Fruit fly (Drosophila melanogaster) whole organism, embryonic: ENCODE data around the gene AcCoAS.

Experiments used
- Hey ChIP-seq: fragments of 200-800 bp; sonication (Bioruptor generic); optimal IDR thresholded peaks from 3 replicates; lab custom pipeline; 2018; ENCODE audit warnings: missing biosample characterization, mild to moderate bottlenecking, missing genetic modification characterization
- cwo ChIP-seq: fragments of 200-800 bp; sonication (Bioruptor generic); optimal IDR thresholded peaks from 3 replicates; lab custom pipeline; 2017; ENCODE audit warnings: missing biosample characterization, missing genetic modification characterization, mild to moderate bottlenecking, moderate library complexity, missing genetic modification reagents

DNA sequence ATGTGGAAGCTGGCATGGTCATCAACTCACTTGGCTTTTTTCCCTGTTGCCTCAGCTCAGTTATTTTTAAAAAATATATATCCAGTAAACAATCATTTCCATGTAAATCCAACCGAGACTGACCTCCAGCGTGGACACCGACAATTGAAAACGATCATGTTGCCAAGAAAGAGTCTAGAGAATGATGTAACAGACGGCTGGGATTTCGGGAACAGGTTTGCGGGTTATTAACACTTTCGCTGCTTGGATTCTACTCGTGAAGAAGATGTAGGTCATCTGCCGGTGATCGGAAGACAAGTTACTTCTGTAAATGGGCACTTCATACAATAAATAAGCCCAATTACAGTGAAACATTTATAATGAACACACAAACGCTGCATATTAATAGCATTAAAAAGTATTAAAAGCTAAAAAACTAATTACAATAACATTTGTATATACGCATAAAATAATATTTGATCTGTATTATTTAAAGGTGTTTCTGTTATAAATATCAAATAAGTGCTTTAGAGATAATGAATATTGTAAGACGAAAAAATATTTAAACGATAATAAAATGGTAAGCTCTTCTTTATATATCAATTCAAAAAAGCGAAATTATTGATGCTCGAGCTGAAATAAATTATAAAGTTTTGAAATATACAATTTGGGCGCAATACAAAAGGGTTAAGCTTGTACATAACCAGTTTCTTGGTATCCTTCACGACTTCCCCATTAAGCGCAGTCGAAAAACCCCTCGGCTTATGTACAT, 21.9 kb upstream of the AcCoAS start:
- TF ChIP-seq Hey (tag; lab: Kevin White, UChicago), result no peak
- no peak for TF ChIP-seq cwo
